Worm (Caenorhabditis elegans) whole organism, late embryonic: ENCODE results near the gene fzy-1.
A peak's percentile ranks its signal among the peaks of the same experiment; 100 is the strongest.

ENCODE experiments used
- C08G9.2 ChIP-seq: sonication (generic microtip); optimal IDR thresholded peaks from 2 replicates; lab custom pipeline; 2016; ENCODE audit warnings: mild to moderate bottlenecking, missing genetic modification characterization, moderate library complexity, missing compliant biosample characterization
- K02D7.2 ChIP-seq: sonication (generic microtip); optimal IDR thresholded peaks from 2 replicates; lab custom pipeline; 2017; ENCODE audit warnings: mild to moderate bottlenecking, missing genetic modification characterization, missing compliant biosample characterization
- K09A11.1 ChIP-seq: sonication (generic microtip); optimal IDR thresholded peaks from 2 replicates; lab custom pipeline; 2017; ENCODE audit warnings: antibody characterized with exemption, mild to moderate bottlenecking, missing genetic modification characterization, missing compliant biosample characterization; ENCODE audit not compliant: insufficient read depth
- T23F11.4 ChIP-seq: fragments of 200-800 bp; sonication (Bioruptor generic); optimal IDR thresholded peaks from 2 replicates; lab custom pipeline; 2018; ENCODE audit warnings: mild to moderate bottlenecking, missing genetic modification characterization, missing compliant biosample characterization
- Y22D7AL.16 ChIP-seq: sonication (generic microtip); optimal IDR thresholded peaks from 2 replicates; lab custom pipeline; 2016; ENCODE audit warnings: missing genetic modification characterization, missing compliant biosample characterization
- ahr-1 ChIP-seq: sonication (generic microtip); optimal IDR thresholded peaks from 2 replicates; lab custom pipeline; 2016; ENCODE audit warnings: missing genetic modification characterization, missing compliant biosample characterization
- ceh-19 ChIP-seq: fragments of 200-800 bp; sonication (Bioruptor generic); optimal IDR thresholded peaks from 2 replicates; lab custom pipeline; 2018; ENCODE audit warnings: mild to moderate bottlenecking, missing genetic modification characterization, missing compliant biosample characterization
- ceh-24 ChIP-seq: sonication (generic microtip); optimal IDR thresholded peaks from 2 replicates; lab custom pipeline; 2016; ENCODE audit warnings: mild to moderate bottlenecking, missing genetic modification characterization, missing compliant biosample characterization
- ceh-30 ChIP-seq: fragments of 150-350 bp; optimal IDR thresholded peaks from 2 replicates; lab custom pipeline; 2014; ENCODE audit warnings: missing biosample characterization, missing genetic modification characterization
- ceh-31 ChIP-seq: sonication (generic microtip); optimal IDR thresholded peaks from 2 replicates; lab custom pipeline; 2016; ENCODE audit warnings: missing genetic modification characterization, missing compliant biosample characterization
- ceh-45 ChIP-seq: fragments of 200-800 bp; sonication (Bioruptor generic); IDR thresholded peaks from 2 replicates; pipeline ENCODE4 v1.3.6; 2022; ENCODE audit warnings: missing genetic modification reagents, missing genetic modification characterization, missing compliant biosample characterization
- ceh-6 ChIP-seq: fragments of 200-800 bp; sonication (Bioruptor generic); optimal IDR thresholded peaks from 2 replicates; lab custom pipeline; 2018; ENCODE audit warnings: mild to moderate bottlenecking, missing genetic modification characterization, missing compliant biosample characterization
- ceh-9 ChIP-seq: sonication (generic microtip); optimal IDR thresholded peaks from 2 replicates; lab custom pipeline; 2016; ENCODE audit warnings: mild to moderate bottlenecking, missing genetic modification characterization, inconsistent platforms, missing compliant biosample characterization
- che-1 ChIP-seq: sonication (generic microtip); optimal IDR thresholded peaks from 2 replicates; lab custom pipeline; 2016; ENCODE audit warnings: mild to moderate bottlenecking, missing genetic modification characterization, missing compliant biosample characterization
- elt-2 ChIP-seq: sonication (generic microtip); optimal IDR thresholded peaks from 2 replicates; lab custom pipeline; 2016; ENCODE audit warnings: missing genetic modification reagents, missing genetic modification characterization, missing compliant biosample characterization
- eyg-1 ChIP-seq: sonication (generic microtip); optimal IDR thresholded peaks from 2 replicates; lab custom pipeline; 2016; ENCODE audit warnings: missing genotype, missing genetic modification characterization, missing compliant biosample characterization
- hlh-13 ChIP-seq: fragments of 200-800 bp; sonication (Bioruptor generic); optimal IDR thresholded peaks from 2 replicates; lab custom pipeline; 2018; ENCODE audit warnings: mild to moderate bottlenecking, missing genetic modification characterization, missing compliant biosample characterization
- hlh-30 ChIP-seq: sonication (generic microtip); optimal IDR thresholded peaks from 2 replicates; lab custom pipeline; 2017; ENCODE audit warnings: antibody characterized with exemption, missing genetic modification characterization, missing compliant biosample characterization; ENCODE audit not compliant: insufficient read depth
- hlh-6 ChIP-seq: sonication (generic microtip); optimal IDR thresholded peaks from 2 replicates; lab custom pipeline; 2016; ENCODE audit warnings: missing genotype, missing genetic modification characterization, missing compliant biosample characterization
- odd-2 ChIP-seq: sonication (generic microtip); optimal IDR thresholded peaks from 2 replicates; lab custom pipeline; 2017; ENCODE audit warnings: antibody characterized with exemption, mild to moderate bottlenecking, missing genetic modification characterization, missing compliant biosample characterization
- pat-9 ChIP-seq: fragments of 200-800 bp; sonication (Bioruptor generic); optimal IDR thresholded peaks from 2 replicates; lab custom pipeline; 2018; ENCODE audit warnings: mild to moderate bottlenecking, missing genetic modification characterization, moderate library complexity, missing compliant biosample characterization
- pha-2 ChIP-seq: sonication (generic microtip); optimal IDR thresholded peaks from 2 replicates; lab custom pipeline; 2017; ENCODE audit warnings: mild to moderate bottlenecking, missing genetic modification characterization, missing compliant biosample characterization
- sdc-2 ChIP-seq: sonication (generic microtip); optimal IDR thresholded peaks from 2 replicates; lab custom pipeline; 2016; ENCODE audit warnings: missing genotype, missing genetic modification characterization, missing compliant biosample characterization
- sox-4 ChIP-seq: sonication (generic microtip); optimal IDR thresholded peaks from 2 replicates; lab custom pipeline; 2017; ENCODE audit warnings: mild to moderate bottlenecking, missing genetic modification characterization, inconsistent platforms, missing compliant biosample characterization
- tbx-7 ChIP-seq: sonication (generic microtip); optimal IDR thresholded peaks from 2 replicates; lab custom pipeline; 2016; ENCODE audit warnings: missing genotype, missing genetic modification characterization, missing compliant biosample characterization
- unc-55 ChIP-seq: sonication (generic microtip); optimal IDR thresholded peaks from 2 replicates; lab custom pipeline; 2017; ENCODE audit warnings: missing biosample characterization, missing genetic modification reagents, missing genetic modification characterization
- unc-86 ChIP-seq: sonication (generic microtip); optimal IDR thresholded peaks from 2 replicates; lab custom pipeline; 2016; ENCODE audit warnings: missing genetic modification characterization, missing compliant biosample characterization

Gene fzy-1

ce11 chrII:5511417-5512353 is 11.1 kb downstream of the fzy-1 start (continued):
- peak; percentile 65 for TF ChIP-seq ceh-31 (tag; lab: Kevin White, UChicago)

- TF ChIP-seq elt-2 (tag; lab: Kevin White, UChicago): peak; percentile 81
- TF ChIP-seq ceh-30 (tag; lab: Kevin White, UChicago): no peak
Observed at ce11 chrII:5512473-5513097, 12.0 kb downstream of the fzy-1 start.

ce11 chrII:5514846-5515245 is 14.3 kb downstream of the fzy-1 start, which contains the start of gene sahd-1:
TSS of gene sahd-1 (minus strand) at chrII:5514945.
- TF ChIP-seq eyg-1 (tag; lab: Kevin White, UChicago): no peak
- no peak for TF ChIP-seq ceh-45 (GFP tag; lab: Robert Waterston, UW)
- TF ChIP-seq elt-2 (tag; lab: Kevin White, UChicago): peak; percentile 56
- no peak for TF ChIP-seq C08G9.2 (tag; lab: Kevin White, UChicago)

- TF ChIP-seq ceh-9: no peak
- TF ChIP-seq ceh-24 (tag; lab: Kevin White, UChicago): no peak
- TF ChIP-seq sox-4 (tag; lab: Kevin White, UChicago): no peak
- no peak for TF ChIP-seq elt-2 (tag; lab: Kevin White, UChicago)
- no peak for TF ChIP-seq pat-9 (tag; lab: Kevin White, UChicago)
- no peak for TF ChIP-seq ceh-19
- no peak for TF ChIP-seq hlh-30 (tag; lab: Kevin White, UChicago)
- TF ChIP-seq Y22D7AL.16 (tag; lab: Kevin White, UChicago): no peak
- TF ChIP-seq ceh-31 (tag; lab: Kevin White, UChicago): no peak
Observed at ce11 chrII:5515542-5515941, 15.0 kb downstream of the fzy-1 start, which contains the start of gene ZK177.3. TSS of gene ZK177.3 (plus strand) at chrII:5515842.

- TF ChIP-seq pha-2: no peak
- TF ChIP-seq hlh-30 (tag; lab: Kevin White, UChicago): no peak
- TF ChIP-seq che-1 (tag; lab: Kevin White, UChicago): no peak
- no peak for TF ChIP-seq ceh-6
- TF ChIP-seq ceh-24 (tag; lab: Kevin White, UChicago): no peak
- TF ChIP-seq tbx-7: no peak
- TF ChIP-seq ahr-1: no peak
- no peak for TF ChIP-seq hlh-13
- TF ChIP-seq hlh-6 (tag; lab: Kevin White, UChicago): no peak
- no peak for TF ChIP-seq odd-2 (tag; lab: Kevin White, UChicago)
- no peak for TF ChIP-seq K02D7.2 (tag; lab: Kevin White, UChicago)
- TF ChIP-seq unc-55 (GFP tag; lab: Kevin White, UChicago): no peak
Observed at ce11 chrII:5517643-5518042, 17.1 kb downstream of the fzy-1 start, which contains the start of gene ZK177.9. TSS of gene ZK177.9 (minus strand) at chrII:5517743.

- TF ChIP-seq sdc-2 (tag; lab: Kevin White, UChicago): no peak
- no peak for TF ChIP-seq sox-4 (tag; lab: Kevin White, UChicago)
- TF ChIP-seq K02D7.2 (tag; lab: Kevin White, UChicago): no peak
- TF ChIP-seq unc-55 (GFP tag; lab: Kevin White, UChicago): no peak
- no peak for TF ChIP-seq C08G9.2 (tag; lab: Kevin White, UChicago)
- TF ChIP-seq unc-86: no peak
- TF ChIP-seq T23F11.4 (GFP tag; lab: Kevin White, UChicago): no peak
- TF ChIP-seq K09A11.1 (tag; lab: Kevin White, UChicago): no peak
- TF ChIP-seq pat-9 (tag; lab: Kevin White, UChicago): no peak
Observed at ce11 chrII:5518055-5518454, 17.5 kb downstream of the fzy-1 start.
